Worm (Caenorhabditis elegans): ENCODE results near the gene try-3.

Gene try-3

DNA sequence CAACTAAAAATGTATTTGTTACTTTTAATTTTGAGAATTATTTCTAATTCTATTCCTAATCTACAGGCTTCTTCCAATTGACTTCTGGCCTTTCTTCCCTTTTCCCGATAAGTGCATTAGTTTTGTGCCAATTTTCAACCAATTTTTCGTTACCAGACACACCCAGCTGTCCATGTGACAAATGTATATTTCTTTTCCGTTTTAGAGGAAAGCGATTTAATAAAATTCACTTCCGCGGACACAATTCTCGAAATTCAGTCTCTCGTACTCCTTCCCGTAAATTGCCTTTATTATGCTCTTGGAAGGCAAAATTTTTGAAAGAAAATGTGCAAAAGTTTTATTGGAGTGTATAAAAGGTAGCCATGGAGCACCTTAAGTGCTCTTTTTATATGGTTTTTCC lies 14.0 kb upstream of the try-3 start:
- TF ChIP-seq hnd-1 (tag; optimal IDR thresholded peaks at IDR 0.05): no peak
- TF ChIP-seq ets-7 (tag; optimal IDR thresholded peaks at IDR 0.05): no peak
- no peak for TF ChIP-seq tra-4 (tag; optimal IDR thresholded peaks at IDR 0.05)
- no peak for TF ChIP-seq pes-1 (GFP tag; IDR thresholded peaks at IDR 0.05)
- TF ChIP-seq F13C5.2 (tag; optimal IDR thresholded peaks at IDR 0.05): no peak
- TF ChIP-seq aly-1 (tag; optimal IDR thresholded peaks at IDR 0.05): no peak
- TF ChIP-seq hmbx-1 (tag; optimal IDR thresholded peaks at IDR 0.05): no peak
- TF ChIP-seq tbx-37 (GFP tag; conservative IDR thresholded peaks at IDR 0.05): no peak
- TF ChIP-seq ama-1 (optimal IDR thresholded peaks at IDR 0.05): no peak
- no peak for TF ChIP-seq ceh-13 (GFP tag; optimal IDR thresholded peaks at IDR 0.05)
- TF ChIP-seq flt-1 (GFP tag; IDR thresholded peaks at IDR 0.05): no peak
- TF ChIP-seq sea-1 (GFP tag; conservative IDR thresholded peaks at IDR 0.05): no peak
- TF ChIP-seq scrt-1 (GFP tag; IDR thresholded peaks at IDR 0.05): no peak
- TF ChIP-seq tbx-11 (GFP tag; IDR thresholded peaks at IDR 0.05): no peak
- TF ChIP-seq B0310.2 (tag; optimal IDR thresholded peaks at IDR 0.05): no peak
- no peak for TF ChIP-seq ceh-36 (tag; optimal IDR thresholded peaks at IDR 0.05)
- no peak for TF ChIP-seq hmg-4 (GFP tag; optimal IDR thresholded peaks at IDR 0.05)

ce11 chrIV:6547397-6547796 lies 9.6 kb upstream of the try-3 start:
- no peak for TF ChIP-seq aly-1 (tag; optimal IDR thresholded peaks at IDR 0.05)
- TF ChIP-seq ets-7 (tag; optimal IDR thresholded peaks at IDR 0.05): no peak
- no peak for TF ChIP-seq sea-1 (GFP tag; conservative IDR thresholded peaks at IDR 0.05)
- TF ChIP-seq ceh-36 (tag; optimal IDR thresholded peaks at IDR 0.05): no peak
- no peak for TF ChIP-seq pes-1 (GFP tag; IDR thresholded peaks at IDR 0.05)
- TF ChIP-seq tbx-11 (GFP tag; IDR thresholded peaks at IDR 0.05): no peak
- TF ChIP-seq tra-4 (tag; optimal IDR thresholded peaks at IDR 0.05): no peak
- no peak for TF ChIP-seq hnd-1 (tag; optimal IDR thresholded peaks at IDR 0.05)
- TF ChIP-seq F13C5.2 (tag; optimal IDR thresholded peaks at IDR 0.05): no peak
- no peak for TF ChIP-seq hmbx-1 (tag; optimal IDR thresholded peaks at IDR 0.05)
- TF ChIP-seq scrt-1 (GFP tag; IDR thresholded peaks at IDR 0.05): no peak

ce11 chrIV:6548609-6549008 lies 8.3 kb upstream of the try-3 start, which contains the start of gene fan-1:
Gene fan-1 (plus strand): TSS chrIV:6548686.
- TF ChIP-seq tbx-37 (GFP tag; conservative IDR thresholded peaks at IDR 0.05): no peak
- no peak for TF ChIP-seq ama-1 (optimal IDR thresholded peaks at IDR 0.05)
- no peak for TF ChIP-seq scrt-1 (GFP tag; IDR thresholded peaks at IDR 0.05)
- no peak for TF ChIP-seq flt-1 (GFP tag; IDR thresholded peaks at IDR 0.05)
- TF ChIP-seq B0310.2 (tag; optimal IDR thresholded peaks at IDR 0.05): no peak

ce11 chrIV:6551359-6552031 lies 5.5 kb upstream of the try-3 start:
- peak; percentile 19 for TF ChIP-seq ceh-36 (tag; optimal IDR thresholded peaks at IDR 0.05)

- TF ChIP-seq ama-1 (optimal IDR thresholded peaks at IDR 0.05): no peak
- no peak for TF ChIP-seq hnd-1 (tag; optimal IDR thresholded peaks at IDR 0.05)
- TF ChIP-seq flt-1 (GFP tag; IDR thresholded peaks at IDR 0.05): no peak
These were observed 4.9 kb upstream of the try-3 start for ce11 chrIV:6552036-6552435.

- TF ChIP-seq flt-1 (GFP tag; IDR thresholded peaks at IDR 0.05) (no peak), hmbx-1 (tag; optimal IDR thresholded peaks at IDR 0.05) (no peak), scrt-1 (GFP tag; IDR thresholded peaks at IDR 0.05) (no peak), B0310.2 (tag; optimal IDR thresholded peaks at IDR 0.05) (no peak), hnd-1 (tag; optimal IDR thresholded peaks at IDR 0.05) (no peak), aly-1 (tag; optimal IDR thresholded peaks at IDR 0.05) (no peak), pes-1 (GFP tag; IDR thresholded peaks at IDR 0.05) (no peak), ets-7 (tag; optimal IDR thresholded peaks at IDR 0.05) (no peak), tbx-37 (GFP tag; conservative IDR thresholded peaks at IDR 0.05) (no peak), ama-1 (optimal IDR thresholded peaks at IDR 0.05) (no peak), tra-4 (tag; optimal IDR thresholded peaks at IDR 0.05) (no peak), hmg-4 (GFP tag; optimal IDR thresholded peaks at IDR 0.05) (no peak), F13C5.2 (tag; optimal IDR thresholded peaks at IDR 0.05) (no peak), ceh-36 (tag; optimal IDR thresholded peaks at IDR 0.05) (no peak), sea-1 (GFP tag; conservative IDR thresholded peaks at IDR 0.05) (no peak), ceh-13 (GFP tag; optimal IDR thresholded peaks at IDR 0.05) (no peak)
These were observed 2.1 kb upstream of the try-3 start for ce11 chrIV:6554865-6555264.

DNA sequence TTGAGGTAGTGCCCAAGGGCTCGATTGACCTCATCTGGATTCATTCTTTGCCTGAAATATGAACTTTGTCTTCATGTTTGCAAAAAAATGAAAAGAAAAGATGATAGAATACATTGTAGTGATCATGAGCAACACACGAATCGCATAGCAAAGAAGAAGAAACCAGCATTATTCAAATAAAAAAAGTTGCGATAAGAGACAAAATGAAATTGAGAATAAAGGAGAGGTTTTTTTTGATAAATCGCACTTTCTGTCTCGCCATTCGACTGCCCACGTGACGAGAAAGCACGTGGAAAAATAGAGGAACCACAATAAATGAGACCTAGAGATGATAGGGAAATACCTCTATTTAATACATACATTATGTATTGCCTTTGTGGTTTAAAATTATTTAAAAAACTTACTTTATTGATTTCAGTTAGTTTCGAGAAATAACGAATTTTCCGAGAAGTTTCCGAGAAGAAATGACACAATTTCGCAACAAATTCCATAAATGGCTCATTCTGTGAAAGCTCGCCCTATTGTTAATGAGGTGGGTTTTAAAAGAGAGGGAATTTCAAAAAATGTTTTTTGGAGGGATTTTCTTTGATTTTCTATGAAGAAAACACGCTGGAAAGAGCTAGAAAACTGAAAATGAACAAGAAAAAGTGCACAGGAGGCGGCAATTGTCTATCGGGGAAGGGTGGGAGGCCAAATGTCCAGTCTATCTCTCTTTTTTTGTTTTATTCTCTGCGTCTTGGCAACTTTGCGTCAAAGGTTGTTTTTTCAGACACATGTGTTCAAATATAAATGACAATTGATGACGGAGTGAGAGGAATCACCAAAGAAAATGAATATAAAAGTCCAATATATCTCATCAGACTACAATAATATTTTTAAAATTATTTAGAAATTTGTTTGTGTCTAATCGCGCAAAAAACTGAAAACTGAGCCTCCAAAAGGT lies 1.3 kb upstream of the try-3 start, which contains the start of gene paqr-1:
TSS of gene paqr-1 (minus strand) at position 51 of the 943 bp plus-strand sequence.
- TF ChIP-seq aly-1 (tag; optimal IDR thresholded peaks at IDR 0.05): no peak
- TF ChIP-seq tra-4 (tag; optimal IDR thresholded peaks at IDR 0.05): no peak
- no peak for TF ChIP-seq tbx-37 (GFP tag; conservative IDR thresholded peaks at IDR 0.05)
- TF ChIP-seq F13C5.2 (tag; optimal IDR thresholded peaks at IDR 0.05): no peak
- TF ChIP-seq ama-1 (optimal IDR thresholded peaks at IDR 0.05): no peak
- no peak for TF ChIP-seq tbx-11 (GFP tag; IDR thresholded peaks at IDR 0.05)
- no peak for TF ChIP-seq hmg-4 (GFP tag; optimal IDR thresholded peaks at IDR 0.05)
- no peak for TF ChIP-seq ets-7 (tag; optimal IDR thresholded peaks at IDR 0.05)
- TF ChIP-seq hnd-1 (tag; optimal IDR thresholded peaks at IDR 0.05): no peak
- no peak for TF ChIP-seq B0310.2 (tag; optimal IDR thresholded peaks at IDR 0.05)
- TF ChIP-seq flt-1 (GFP tag; IDR thresholded peaks at IDR 0.05): no peak
- no peak for TF ChIP-seq ceh-36 (tag; optimal IDR thresholded peaks at IDR 0.05)
